Fruit fly (Drosophila melanogaster) whole organism, embryonic: ENCODE data around the gene CoRest.

Experiments
- Atf6 ChIP-seq: fragments of 200-800 bp; sonication (Bioruptor generic); IDR thresholded peaks from 2 replicates; pipeline ENCODE4 v1.3.6; 2022; ENCODE audit warnings: missing biosample characterization, missing genetic modification characterization
- Awh ChIP-seq: fragments of 200-800 bp; sonication (Bioruptor generic); IDR thresholded peaks from 2 replicates; pipeline ENCODE4, ENCODE4 v1.3.6; 2022; ENCODE audit warnings: missing biosample characterization, missing genetic modification characterization
- BtbVII ChIP-seq: fragments of 200-800 bp; sonication (Bioruptor generic); optimal IDR thresholded peaks from 3 replicates; lab custom pipeline; 2017; ENCODE audit warnings: missing biosample characterization, mild to moderate bottlenecking, missing genetic modification characterization
- CG10267 ChIP-seq: fragments of 200-800 bp; sonication (Bioruptor generic); optimal IDR thresholded peaks from 2 replicates; lab custom pipeline; 2018; ENCODE audit warnings: missing biosample characterization, mild to moderate bottlenecking, missing genetic modification characterization, moderate library complexity
- CG10565 ChIP-seq: fragments of 200-800 bp; sonication (Bioruptor generic); optimal IDR thresholded peaks from 3 replicates; lab custom pipeline; 2016; ENCODE audit warnings: missing biosample characterization, mild to moderate bottlenecking, missing genetic modification characterization
- CG12942 ChIP-seq: fragments of 200-800 bp; sonication (Bioruptor generic); optimal IDR thresholded peaks from 3 replicates; lab custom pipeline; 2016; ENCODE audit warnings: missing biosample characterization, missing genetic modification characterization
- CG13775 ChIP-seq: fragments of 200-800 bp; sonication (Bioruptor generic); optimal IDR thresholded peaks from 3 replicates; lab custom pipeline; 2017; ENCODE audit warnings: missing biosample characterization, mild to moderate bottlenecking, missing genetic modification characterization
- CG14860 ChIP-seq: fragments of 200-800 bp; sonication (Bioruptor generic); IDR thresholded peaks from 3 replicates; pipeline ENCODE4 v1.3.6; 2022; ENCODE audit warnings: missing biosample characterization, missing genetic modification characterization; ENCODE audit not compliant: partially characterized antibody
- CG15514 ChIP-seq: fragments of 200-800 bp; sonication (Bioruptor generic); optimal IDR thresholded peaks from 3 replicates; lab custom pipeline; 2017; ENCODE audit warnings: missing biosample characterization, missing genetic modification characterization, mild to moderate bottlenecking, moderate library complexity, missing genetic modification reagents
- CG16815 ChIP-seq: fragments of 200-800 bp; sonication (Bioruptor generic); optimal IDR thresholded peaks from 3 replicates; lab custom pipeline; 2017; ENCODE audit warnings: missing biosample characterization, mild to moderate bottlenecking, missing genetic modification characterization
- CG18011 ChIP-seq: fragments of 200-800 bp; sonication (Bioruptor generic); optimal IDR thresholded peaks from 2 replicates; lab custom pipeline; 2017; ENCODE audit warnings: missing biosample characterization, missing genetic modification characterization, mild to moderate bottlenecking, moderate library complexity, missing genotype
- CG18262 ChIP-seq: fragments of 200-800 bp; optimal IDR thresholded peaks from 3 replicates; lab custom pipeline; 2019; ENCODE audit warnings: missing biosample characterization, mild to moderate bottlenecking, missing genetic modification characterization, moderate library complexity
- CG32767 ChIP-seq: fragments of 200-800 bp; sonication (Bioruptor generic); IDR thresholded peaks from 2 replicates; pipeline ENCODE4 v1.3.6; 2022; ENCODE audit warnings: missing biosample characterization, missing genetic modification characterization
- CG32772 ChIP-seq: fragments of 200-800 bp; sonication (Bioruptor generic); IDR thresholded peaks from 2 replicates; pipeline ENCODE4 v1.3.6; 2022; ENCODE audit warnings: missing biosample characterization, missing genetic modification characterization
- CG43689 ChIP-seq: fragments of 200-800 bp; sonication (Bioruptor generic); IDR thresholded peaks from 2 replicates; pipeline ENCODE4 v1.3.6; 2022; ENCODE audit warnings: missing biosample characterization, missing genetic modification characterization
- CG4730 ChIP-seq: fragments of 200-800 bp; sonication (Bioruptor generic); IDR thresholded peaks from 2 replicates; pipeline ENCODE4 v1.3.6; 2022; ENCODE audit warnings: missing biosample characterization, missing genetic modification characterization
- CG6654 ChIP-seq: fragments of 200-800 bp; sonication (Bioruptor generic); optimal IDR thresholded peaks from 2 replicates; lab custom pipeline; 2017; ENCODE audit warnings: missing biosample characterization, mild to moderate bottlenecking, missing genetic modification characterization
- CG7786 ChIP-seq: fragments of 200-800 bp; sonication (Bioruptor generic); optimal IDR thresholded peaks from 2 replicates; lab custom pipeline; 2016; ENCODE audit warnings: missing biosample characterization, missing genetic modification characterization
- CG8388 ChIP-seq: fragments of 200-800 bp; sonication (Bioruptor generic); optimal IDR thresholded peaks from 2 replicates; lab custom pipeline; 2019; ENCODE audit warnings: missing biosample characterization, mild to moderate bottlenecking, missing genetic modification characterization, moderate library complexity
- CG8944 ChIP-seq: fragments of 200-800 bp; sonication (Bioruptor generic); optimal IDR thresholded peaks from 3 replicates; lab custom pipeline; 2016; ENCODE audit warnings: missing biosample characterization, missing genetic modification characterization
- CG9817 ChIP-seq: fragments of 200-800 bp; sonication (Bioruptor generic); optimal IDR thresholded peaks from 2 replicates; lab custom pipeline; 2018; ENCODE audit warnings: missing biosample characterization, mild to moderate bottlenecking, missing genetic modification characterization, moderate library complexity
- CrebB ChIP-seq: fragments of 200-800 bp; sonication (Bioruptor generic); optimal IDR thresholded peaks from 3 replicates; lab custom pipeline; 2018; ENCODE audit warnings: missing biosample characterization, mild to moderate bottlenecking, missing genetic modification characterization
- D19A ChIP-seq: fragments of 200-800 bp; optimal IDR thresholded peaks from 3 replicates; lab custom pipeline; 2019; ENCODE audit warnings: missing biosample characterization, mild to moderate bottlenecking, missing genetic modification characterization, moderate library complexity
- Dip3 ChIP-seq: fragments of 200-800 bp; sonication (Bioruptor generic); optimal IDR thresholded peaks from 3 replicates; lab custom pipeline; 2016; ENCODE audit warnings: missing biosample characterization, missing genetic modification characterization
- Dref ChIP-seq: fragments of 200-800 bp; sonication (Bioruptor generic); IDR thresholded peaks from 2 replicates; pipeline ENCODE4 v1.3.6; 2022; ENCODE audit warnings: missing biosample characterization, missing genetic modification characterization
- Myb ChIP-seq: fragments of 200-800 bp; sonication (Bioruptor generic); optimal IDR thresholded peaks from 2 replicates; lab custom pipeline; 2016; ENCODE audit warnings: missing biosample characterization, missing genetic modification characterization
- Opbp ChIP-seq: fragments of 200-800 bp; sonication (Bioruptor generic); IDR thresholded peaks from 3 replicates; pipeline ENCODE4 v1.3.6; 2022; ENCODE audit warnings: missing biosample characterization, missing genetic modification characterization; ENCODE audit not compliant: partially characterized antibody
- Taf1 ChIP-seq: fragments of 200-800 bp; sonication (Bioruptor generic); IDR thresholded peaks from 2 replicates; pipeline ENCODE4 v1.3.6; 2022; ENCODE audit warnings: missing biosample characterization, missing genetic modification characterization
- Vsx1 ChIP-seq: fragments of 200-800 bp; sonication (Bioruptor generic); optimal IDR thresholded peaks from 2 replicates; lab custom pipeline; 2017; ENCODE audit warnings: missing biosample characterization, mild to moderate bottlenecking, missing genetic modification characterization, missing genetic modification reagents
- Xrp1 ChIP-seq: fragments of 200-800 bp; sonication (Bioruptor generic); IDR thresholded peaks from 2 replicates; pipeline ENCODE4 v1.3.6; 2022; ENCODE audit warnings: missing biosample characterization, missing genetic modification characterization
- ab ChIP-seq: fragments of 200-800 bp; sonication (Bioruptor generic); optimal IDR thresholded peaks from 2 replicates; lab custom pipeline; 2016; ENCODE audit warnings: missing biosample characterization, missing genetic modification characterization
- cg ChIP-seq: fragments of 200-800 bp; sonication (Bioruptor generic); optimal IDR thresholded peaks from 3 replicates; lab custom pipeline; 2019; ENCODE audit warnings: missing biosample characterization, mild to moderate bottlenecking, missing genetic modification characterization, moderate library complexity
- chif ChIP-seq, 2 experiments: fragments of 200-800 bp; sonication (Bioruptor generic); optimal IDR thresholded peaks; 3 replicates each; lab custom pipeline; 2016; ENCODE audit warnings: missing biosample characterization in 2 of 2, missing genetic modification characterization in 2 of 2
- croc ChIP-seq: fragments of 200-800 bp; sonication (Bioruptor generic); conservative IDR thresholded peaks from 3 replicates; pipeline ENCODE4 v1.3.6; 2022; ENCODE audit warnings: missing biosample characterization, missing genetic modification characterization
- dan ChIP-seq: fragments of 200-800 bp; sonication (Bioruptor generic); IDR thresholded peaks from 2 replicates; pipeline ENCODE4 v1.3.6; 2022; ENCODE audit warnings: missing biosample characterization, missing genetic modification characterization
- hbn ChIP-seq: fragments of 200-800 bp; sonication (Bioruptor generic); IDR thresholded peaks from 2 replicates; pipeline ENCODE4 v1.3.6; 2022; ENCODE audit warnings: missing biosample characterization, missing genetic modification characterization; ENCODE audit not compliant: partially characterized antibody
- her ChIP-seq: fragments of 200-800 bp; sonication (Bioruptor generic); optimal IDR thresholded peaks from 2 replicates; lab custom pipeline; 2016; ENCODE audit warnings: missing biosample characterization, missing genetic modification characterization
- hkb ChIP-seq, 2 experiments: fragments of 200-800 bp in 1 of 2; fragments of >200 bp in 1 of 2; sonication (Bioruptor generic) in 1 of 2; IDR thresholded peaks in 1 of 2; optimal IDR thresholded peaks in 1 of 2; 2 replicates each; pipeline versions ENCODE4 v1.3.6 to Lab custom; 2017 to 2022; ENCODE audit warnings: missing biosample characterization in 1 of 2, missing genetic modification characterization in 1 of 2
- jumu ChIP-seq: fragments of 200-800 bp; sonication (Bioruptor generic); optimal IDR thresholded peaks from 3 replicates; lab custom pipeline; 2016; ENCODE audit warnings: missing biosample characterization, missing genetic modification characterization
- kni ChIP-seq: fragments of 200-800 bp; sonication (Bioruptor generic); optimal IDR thresholded peaks from 3 replicates; lab custom pipeline; 2017; ENCODE audit warnings: mild to moderate bottlenecking, missing biosample characterization, missing genetic modification reagents, missing genetic modification characterization
- mirr ChIP-seq: fragments of 200-800 bp; sonication (Bioruptor generic); optimal IDR thresholded peaks from 3 replicates; lab custom pipeline; 2018; ENCODE audit warnings: missing biosample characterization, mild to moderate bottlenecking, missing genetic modification characterization
- nom ChIP-seq: fragments of 200-800 bp; sonication (Bioruptor generic); optimal IDR thresholded peaks from 2 replicates; lab custom pipeline; 2017; ENCODE audit warnings: missing biosample characterization, missing genetic modification characterization, mild to moderate bottlenecking, moderate library complexity, missing genetic modification reagents
- pita ChIP-seq: fragments of 200-800 bp; sonication (Bioruptor generic); optimal IDR thresholded peaks from 2 replicates; lab custom pipeline; 2017; ENCODE audit warnings: missing biosample characterization, mild to moderate bottlenecking, missing genetic modification characterization
- pnt ChIP-seq: fragments of 200-800 bp; sonication (Bioruptor generic); optimal IDR thresholded peaks from 3 replicates; lab custom pipeline; 2016; ENCODE audit warnings: missing biosample characterization, missing genetic modification characterization
- pros ChIP-seq: fragments of 200-800 bp; sonication (Bioruptor generic); optimal IDR thresholded peaks from 3 replicates; lab custom pipeline; 2019; ENCODE audit warnings: missing biosample characterization, mild to moderate bottlenecking, missing genetic modification characterization, moderate library complexity
- sim ChIP-seq: fragments of 200-800 bp; sonication (Bioruptor generic); IDR thresholded peaks from 2 replicates; pipeline ENCODE4 v1.3.6; 2022; ENCODE audit warnings: missing biosample characterization, missing genetic modification characterization
- tap ChIP-seq: fragments of 200-800 bp; optimal IDR thresholded peaks from 3 replicates; lab custom pipeline; 2019; ENCODE audit warnings: missing biosample characterization, mild to moderate bottlenecking, missing genetic modification characterization, moderate library complexity
- twi ChIP-seq: fragments of 200-800 bp; optimal IDR thresholded peaks from 2 replicates; lab custom pipeline; 2019; ENCODE audit warnings: missing biosample characterization, mild to moderate bottlenecking, missing genetic modification characterization, moderate library complexity
- vvl ChIP-seq: fragments of 200-800 bp; sonication (Bioruptor generic); IDR thresholded peaks from 2 replicates; pipeline ENCODE4 v1.3.6; 2022; ENCODE audit warnings: missing biosample characterization, missing genetic modification characterization

CoRest gene

DNA sequence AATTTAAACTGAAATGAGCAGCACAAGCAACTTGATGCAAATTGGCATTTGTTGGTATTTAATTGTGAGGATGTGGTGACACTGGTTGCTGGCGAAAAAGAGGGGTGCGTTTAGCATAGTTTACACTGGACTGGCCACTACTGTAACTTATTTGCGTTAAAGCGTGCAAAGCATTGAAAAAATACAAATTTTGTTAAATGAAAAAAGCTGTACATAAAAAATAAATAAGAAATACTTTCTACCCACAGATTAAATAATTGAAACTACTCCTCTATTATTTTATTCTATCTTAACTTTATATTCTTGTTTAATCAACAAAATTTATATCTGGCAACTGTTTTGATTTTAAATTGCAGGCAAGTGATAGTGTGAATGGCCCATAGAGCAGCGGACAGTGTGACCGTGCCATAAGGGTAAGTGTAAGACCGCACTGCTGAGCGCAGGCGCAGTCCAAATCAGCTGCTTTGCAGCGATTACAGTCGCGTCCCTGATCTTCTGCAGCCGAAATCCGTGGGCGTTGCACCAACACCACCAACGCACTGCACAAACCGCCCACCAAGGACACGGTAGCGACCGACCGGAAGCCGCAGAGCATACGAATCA, 44.1 kb downstream of the CoRest start, which contains the start of the genes Grip84 and car (continued):
- TF ChIP-seq CG32772 (GFP tag; lab: Robert Waterston, UW) (peak; percentile 58), tap (tag; lab: Kevin White, UChicago) (no peak), Awh (GFP tag; lab: Robert Waterston, UW) (no peak), CG15514 (GFP tag; lab: Kevin White, UChicago) (no peak), pnt (GFP tag; lab: Kevin White, UChicago) (peak; percentile 73), twi (tag; lab: Kevin White, UChicago) (peak; percentile 68), D19A (tag; lab: Kevin White, UChicago) (peak; percentile 41), Atf6 (GFP tag; lab: Robert Waterston, UW) (peak; percentile 32; the same call in 1 of the 2 replicates), chif (GFP tag; optimal IDR thresholded peaks at IDR 0.05; lab: Kevin White, UChicago) (peak; percentile 38 to 48), CG43689 (GFP tag; lab: Robert Waterston, UW) (peak; percentile 38; the same call in 1 of the 2 replicates), CrebB (tag; lab: Kevin White, UChicago) (peak; percentile 11), ab (GFP tag; lab: Kevin White, UChicago) (no peak), CG10267 (peak; percentile 64), CG12942 (GFP tag; lab: Kevin White, UChicago) (peak; percentile 46), CG18262 (tag; lab: Kevin White, UChicago) (peak; percentile 68), cg (GFP tag; lab: Kevin White, UChicago) (no peak), pros (GFP tag; lab: Kevin White, UChicago) (no peak), Opbp (GFP tag; lab: Robert Waterston, UW) (0 out of 3 replicates have a peak, but pooled peaks have one; percentile 11), dan (GFP tag; lab: Robert Waterston, UW) (no peak), hkb (optimal IDR thresholded peaks at IDR 0.05; lab: Kevin White, UChicago) (no peak), hkb (GFP tag; IDR thresholded peaks at IDR 0.05; lab: Robert Waterston, UW) (peak; percentile 60; the same call in 1 of the 2 replicates), hbn (GFP tag; lab: Robert Waterston, UW) (no peak), CG7786 (no peak), kni (GFP tag; lab: Kevin White, UChicago) (no peak), CG4730 (GFP tag; lab: Robert Waterston, UW) (peak; percentile 50), BtbVII (GFP tag; lab: Kevin White, UChicago) (no peak), mirr (GFP tag; lab: Kevin White, UChicago) (no peak), CG8388 (GFP tag; lab: Kevin White, UChicago) (peak; percentile 55), pita (GFP tag; lab: Kevin White, UChicago) (no peak), her (GFP tag; lab: Kevin White, UChicago) (no peak), Myb (GFP tag; lab: Kevin White, UChicago) (peak; percentile 25), croc (peak; percentile 58; the same call in 2 of the 3 replicates), CG18011 (GFP tag; lab: Kevin White, UChicago) (peak; percentile 17), CG10565 (no peak), CG9817 (peak; percentile 84), CG32767 (GFP tag; lab: Robert Waterston, UW) (peak; percentile 32; the same call in 1 of the 2 replicates), Dip3 (GFP tag; lab: Kevin White, UChicago) (peak; percentile 8), CG14860 (GFP tag; lab: Robert Waterston, UW) (no peak), sim (no peak), Dref (GFP tag; lab: Robert Waterston, UW) (peak; percentile 35; the same call in 1 of the 2 replicates), CG8944 (GFP tag; lab: Kevin White, UChicago) (peak; percentile 29), Vsx1 (GFP tag; lab: Kevin White, UChicago) (no peak), CG6654 (no peak), CG13775 (GFP tag; lab: Kevin White, UChicago) (peak; percentile 70), Taf1 (GFP tag; lab: Robert Waterston, UW) (peak; percentile 44; the same call in 1 of the 2 replicates), jumu (peak; percentile 64), Xrp1 (GFP tag; lab: Robert Waterston, UW) (peak; percentile 66), CG16815 (GFP tag; lab: Kevin White, UChicago) (peak; percentile 78), vvl (peak; percentile 37; the same call in 1 of the 2 replicates), nom (GFP tag; lab: Kevin White, UChicago) (no peak)
